Worm (Caenorhabditis elegans) whole organism, young adult: ENCODE results near the gene F29B9.12.

ENCODE experiments used
- B0035.1 ChIP-seq: sonication (generic microtip); optimal IDR thresholded peaks from 2 replicates; lab custom pipeline; 2016; ENCODE audit warnings: missing genetic modification characterization, mild to moderate bottlenecking, missing compliant biosample characterization, missing genotype, missing genetic modification reagents
- B0336.3 ChIP-seq: fragments of 200-800 bp; sonication (Bioruptor generic); IDR thresholded peaks from 2 replicates; pipeline ENCODE4 v1.3.6; 2022; ENCODE audit warnings: missing genetic modification characterization, missing compliant biosample characterization
- C06A6.2 ChIP-seq: fragments of 200-800 bp; sonication (Bioruptor generic); conservative IDR thresholded peaks from 2 replicates; pipeline ENCODE4 v1.3.6; 2022; ENCODE audit warnings: missing genetic modification characterization, missing compliant biosample characterization
- D2030.7 ChIP-seq: fragments of 200-800 bp; sonication (Bioruptor generic); IDR thresholded peaks from 2 replicates; pipeline ENCODE4 v1.3.6; 2022; ENCODE audit warnings: missing genetic modification reagents, missing genetic modification characterization, missing compliant biosample characterization
- F33H1.4 ChIP-seq: fragments of 200-800 bp; sonication (Bioruptor generic); IDR thresholded peaks from 2 replicates; pipeline ENCODE4 v1.3.6; 2022; ENCODE audit warnings: missing genetic modification reagents, missing genetic modification characterization, missing compliant biosample characterization
- F49E8.2 ChIP-seq: sonication (generic microtip); optimal IDR thresholded peaks from 3 replicates; lab custom pipeline; 2017; ENCODE audit warnings: missing genetic modification characterization, mild to moderate bottlenecking, missing compliant biosample characterization, antibody characterized with exemption, moderate library complexity; ENCODE audit not compliant: insufficient read depth
- F55B11.4 ChIP-seq: sonication (generic microtip); optimal IDR thresholded peaks from 2 replicates; lab custom pipeline; 2016; ENCODE audit warnings: missing compliant biosample characterization, missing genetic modification characterization, borderline replicate concordance; ENCODE audit not compliant: insufficient read depth
- Y53G8AR.9 ChIP-seq: fragments of 200-800 bp; sonication (Bioruptor generic); conservative IDR thresholded peaks from 2 replicates; pipeline ENCODE4 v1.3.6; 2022; ENCODE audit warnings: missing genetic modification reagents, missing genetic modification characterization, missing compliant biosample characterization
- Y67H2A.10 ChIP-seq: fragments of 200-800 bp; sonication (Bioruptor generic); conservative IDR thresholded peaks from 2 replicates; pipeline ENCODE4 v1.3.6; 2022; ENCODE audit warnings: missing genetic modification reagents, missing genetic modification characterization, missing compliant biosample characterization
- aptf-2 ChIP-seq: fragments of 200-800 bp; sonication (Bioruptor generic); conservative IDR thresholded peaks from 2 replicates; pipeline ENCODE4 v1.3.6; 2022; ENCODE audit warnings: missing genetic modification reagents, missing genetic modification characterization, missing compliant biosample characterization
- attf-3 ChIP-seq: fragments of 200-800 bp; sonication (Bioruptor generic); conservative IDR thresholded peaks from 2 replicates; pipeline ENCODE4 v1.3.6; 2022; ENCODE audit warnings: missing genetic modification reagents, missing genetic modification characterization, missing compliant biosample characterization
- attf-6 ChIP-seq: fragments of 200-800 bp; sonication (Bioruptor generic); IDR thresholded peaks from 2 replicates; pipeline ENCODE4 v1.3.6; 2022; ENCODE audit warnings: missing genetic modification reagents, missing genetic modification characterization, missing compliant biosample characterization
- cebp-1 ChIP-seq, 2 experiments: fragments of 200-800 bp in 1 of 2; sonication (Bioruptor generic) in 1 of 2; sonication (generic microtip) in 1 of 2; IDR thresholded peaks in 1 of 2; optimal IDR thresholded peaks in 1 of 2; 2 replicates each; pipeline versions ENCODE4 v1.3.6 to Lab custom; 2017 to 2022; ENCODE audit warnings: missing compliant biosample characterization in 2 of 2, missing genetic modification characterization in 2 of 2, mild to moderate bottlenecking in 1 of 2, missing genetic modification reagents in 1 of 2, moderate library complexity in 1 of 2
- ceh-58 ChIP-seq: fragments of 200-800 bp; sonication (Bioruptor generic); IDR thresholded peaks from 2 replicates; pipeline ENCODE4 v1.3.6; 2022; ENCODE audit warnings: missing genetic modification characterization, missing compliant biosample characterization
- ceh-79 ChIP-seq: sonication (generic microtip); optimal IDR thresholded peaks from 2 replicates; lab custom pipeline; 2017; ENCODE audit warnings: mild to moderate bottlenecking, missing genetic modification characterization, missing compliant biosample characterization
- ceh-91 ChIP-seq: fragments of 200-800 bp; sonication (Bioruptor generic); IDR thresholded peaks from 2 replicates; pipeline ENCODE4 v1.3.6; 2022; ENCODE audit warnings: missing genetic modification reagents, missing genetic modification characterization, missing compliant biosample characterization
- dpff-1 ChIP-seq: sonication (generic microtip); optimal IDR thresholded peaks from 2 replicates; lab custom pipeline; 2017; ENCODE audit warnings: mild to moderate bottlenecking, missing genetic modification characterization, missing compliant biosample characterization
- efl-1 ChIP-seq: fragments of 150-350 bp; optimal IDR thresholded peaks from 2 replicates; lab custom pipeline; 2014; ENCODE audit warnings: missing biosample characterization, missing genetic modification reagents, missing genetic modification characterization
- egrh-3 ChIP-seq: fragments of 200-800 bp; sonication (Bioruptor generic); IDR thresholded peaks from 2 replicates; pipeline ENCODE4 v1.3.6; 2022; ENCODE audit warnings: missing genetic modification reagents, missing genetic modification characterization, missing compliant biosample characterization
- ekl-4 ChIP-seq: fragments of 200-800 bp; sonication (Bioruptor generic); IDR thresholded peaks from 2 replicates; pipeline ENCODE4 v1.3.6; 2022; ENCODE audit warnings: missing genetic modification reagents, missing genetic modification characterization, missing compliant biosample characterization
- hmg-1.2 ChIP-seq: fragments of 200-800 bp; sonication (Bioruptor generic); IDR thresholded peaks from 2 replicates; pipeline ENCODE4 v1.3.6; 2022; ENCODE audit warnings: missing genetic modification reagents, missing genetic modification characterization, missing compliant biosample characterization
- hsf-1 ChIP-seq: fragments of 200-800 bp; sonication (Bioruptor generic); IDR thresholded peaks from 2 replicates; pipeline ENCODE4 v1.3.6; 2022; ENCODE audit warnings: missing genetic modification reagents, missing genetic modification characterization, missing compliant biosample characterization
- lin-54 ChIP-seq: fragments of 200-800 bp; sonication (Bioruptor generic); optimal IDR thresholded peaks from 2 replicates; lab custom pipeline; 2018; ENCODE audit warnings: mild to moderate bottlenecking, missing genetic modification characterization, missing compliant biosample characterization
- madf-3 ChIP-seq: fragments of 200-800 bp; sonication (Bioruptor generic); IDR thresholded peaks from 2 replicates; pipeline ENCODE4 v1.3.6; 2022; ENCODE audit warnings: missing genetic modification reagents, missing genetic modification characterization, missing compliant biosample characterization
- madf-8 ChIP-seq: fragments of 200-800 bp; sonication (Bioruptor generic); conservative IDR thresholded peaks from 2 replicates; pipeline ENCODE4 v1.3.6; 2022; ENCODE audit warnings: missing genetic modification reagents, missing genetic modification characterization, missing compliant biosample characterization
- mcd-1 ChIP-seq: fragments of 200-800 bp; sonication (Bioruptor generic); IDR thresholded peaks from 2 replicates; pipeline ENCODE4 v1.3.6; 2022; ENCODE audit warnings: missing genetic modification reagents, missing genetic modification characterization, missing compliant biosample characterization
- rcor-1 ChIP-seq: fragments of 200-800 bp; sonication (Bioruptor generic); IDR thresholded peaks from 2 replicates; pipeline ENCODE4 v1.3.6; 2022; ENCODE audit warnings: missing genetic modification reagents, missing genetic modification characterization, missing compliant biosample characterization
- snpc-1.1 ChIP-seq: sonication (generic microtip); optimal IDR thresholded peaks from 2 replicates; lab custom pipeline; 2017; ENCODE audit warnings: missing genetic modification characterization, mild to moderate bottlenecking, missing compliant biosample characterization, antibody characterized with exemption, moderate library complexity, missing genotype, missing genetic modification reagents; ENCODE audit not compliant: insufficient read depth
- snpc-4 ChIP-seq, 5 experiments: fragments of 150-350 bp in 1 of 5; sonication (generic microtip) in 4 of 5; optimal IDR thresholded peaks; 2 replicates each; lab custom pipeline; 2014 to 2018; ENCODE audit warnings: missing genetic modification characterization in 5 of 5, missing biosample characterization in 3 of 5, antibody characterized with exemption in 2 of 5, mild to moderate bottlenecking in 2 of 5, missing compliant biosample characterization in 2 of 5, missing genotype in 2 of 5, moderate library complexity in 2 of 5, missing genetic modification reagents in 1 of 5
- somi-1 ChIP-seq: fragments of 200-800 bp; sonication (Bioruptor generic); optimal IDR thresholded peaks from 2 replicates; lab custom pipeline; 2018; ENCODE audit warnings: mild to moderate bottlenecking, missing genetic modification characterization, missing compliant biosample characterization
- tbp1 ChIP-seq: fragments of 200-800 bp; sonication (Bioruptor generic); optimal IDR thresholded peaks from 2 replicates; lab custom pipeline; 2018; ENCODE audit warnings: mild to moderate bottlenecking, missing genetic modification characterization, missing compliant biosample characterization
- tlf-1 ChIP-seq: fragments of 200-800 bp; sonication (Bioruptor generic); optimal IDR thresholded peaks from 2 replicates; lab custom pipeline; 2018; ENCODE audit warnings: mild to moderate bottlenecking, missing genetic modification characterization, missing compliant biosample characterization
- zfh-2 ChIP-seq: fragments of 200-800 bp; sonication (Bioruptor generic); conservative IDR thresholded peaks from 2 replicates; pipeline ENCODE4 v1.3.6; 2022; ENCODE audit warnings: missing genetic modification reagents, missing genetic modification characterization, missing compliant biosample characterization
- ztf-26 ChIP-seq: sonication (generic microtip); optimal IDR thresholded peaks from 2 replicates; lab custom pipeline; 2017; ENCODE audit warnings: missing genetic modification characterization, missing compliant biosample characterization
- ztf-28 ChIP-seq: fragments of 200-800 bp; sonication (Bioruptor generic); IDR thresholded peaks from 2 replicates; pipeline ENCODE4 v1.3.6; 2022; ENCODE audit warnings: missing genetic modification reagents, missing genetic modification characterization, missing compliant biosample characterization

F29B9.12 gene

ce11 chrIV:4653708-4654107, 15.6 kb upstream of the F29B9.12 start (continued):
- TF ChIP-seq madf-3 (GFP tag; lab: Robert Waterston, UW) (0 out of 2 replicates have a peak, but pooled peaks have one; percentile 20), ceh-58 (no peak), ceh-91 (GFP tag; lab: Robert Waterston, UW) (peak; percentile 87), ekl-4 (GFP tag; lab: Robert Waterston, UW) (0 out of 2 replicates have a peak, but pooled peaks have one; percentile 55), dpff-1 (tag; lab: Kevin White, UChicago) (no peak), madf-8 (peak; percentile 89), attf-6 (GFP tag; lab: Robert Waterston, UW) (peak; percentile 73), F33H1.4 (GFP tag; lab: Robert Waterston, UW) (peak; percentile 98), hmg-1.2 (peak; percentile 23; the same call in 1 of the 2 replicates), F49E8.2 (tag; lab: Kevin White, UChicago) (peak; percentile 68), tlf-1 (GFP tag; lab: Kevin White, UChicago) (peak; percentile 17), somi-1 (GFP tag; lab: Kevin White, UChicago) (no peak), ceh-79 (tag; lab: Kevin White, UChicago) (no peak), rcor-1 (GFP tag; lab: Robert Waterston, UW) (peak; percentile 44; the same call in 1 of the 2 replicates), efl-1 (GFP tag; lab: Kevin White, UChicago) (peak; percentile 24), tbp1 (GFP tag; lab: Kevin White, UChicago) (peak; percentile 49), snpc-4 (GFP tag; optimal IDR thresholded peaks at IDR 0.05; lab: Kevin White, UChicago) (peak; percentile 39), snpc-4 (tag; optimal IDR thresholded peaks at IDR 0.05; lab: Kevin White, UChicago) (peak in 2 of 4 experiments; percentile 44 to 63), snpc-1.1 (tag; lab: Kevin White, UChicago) (peak; percentile 3), Y53G8AR.9 (GFP tag; lab: Robert Waterston, UW) (0 out of 2 replicates have a peak, but pooled peaks have one; percentile 53), hsf-1 (GFP tag; lab: Robert Waterston, UW) (peak; percentile 75), D2030.7 (GFP tag; lab: Robert Waterston, UW) (peak; percentile 83), B0336.3 (GFP tag; lab: Robert Waterston, UW) (0 out of 2 replicates have a peak, but pooled peaks have one; percentile 18), Y67H2A.10 (GFP tag; lab: Robert Waterston, UW) (no peak), aptf-2 (GFP tag; lab: Robert Waterston, UW) (no peak), B0035.1 (tag; lab: Kevin White, UChicago) (no peak), lin-54 (peak; percentile 63)
- TF ChIP-seq, all 124 proteins: peak for 29

- TF ChIP-seq ztf-26 = no peak
- TF ChIP-seq tbp1 (GFP tag; lab: Kevin White, UChicago) = no peak
- no peak for TF ChIP-seq F55B11.4 (tag; lab: Kevin White, UChicago)
- TF ChIP-seq attf-3 = 0 out of 2 replicates have a peak, but pooled peaks have one; percentile 31
- TF ChIP-seq cebp-1 (GFP tag; IDR thresholded peaks at IDR 0.05; lab: Robert Waterston, UW) = 0 out of 2 replicates have a peak, but pooled peaks have one; percentile 15
- no peak for TF ChIP-seq cebp-1 (tag; optimal IDR thresholded peaks at IDR 0.05; lab: Kevin White, UChicago)
- TF ChIP-seq madf-3 (GFP tag; lab: Robert Waterston, UW) = 0 out of 2 replicates have a peak, but pooled peaks have one; percentile 64
- TF ChIP-seq C06A6.2 (GFP tag; lab: Robert Waterston, UW) = no peak
- peak; percentile 92 for TF ChIP-seq zfh-2 (GFP tag; lab: Robert Waterston, UW)
- TF ChIP-seq egrh-3 (GFP tag; lab: Robert Waterston, UW) = peak; percentile 89
- 0 out of 2 replicates have a peak, but pooled peaks have one; percentile 14 for TF ChIP-seq B0336.3 (GFP tag; lab: Robert Waterston, UW)
- peak; percentile 32; the same call in 1 of the 2 replicates for TF ChIP-seq mcd-1 (GFP tag; lab: Robert Waterston, UW)
- no peak for TF ChIP-seq ztf-28 (GFP tag; lab: Robert Waterston, UW)
Measured at ce11 chrIV:4655979-4656378, 13.4 kb upstream of the F29B9.12 start.
